Fruit fly (Drosophila melanogaster) whole organism, prepupa: Measurements from ENCODE around the gene Gapvd1.
A peak's percentile ranks its signal among the peaks of the same experiment; 100 is the strongest.

Experiments
- Blimp-1 ChIP-seq: fragments of 200-800 bp; sonication (Bioruptor generic); optimal IDR thresholded peaks from 3 replicates; lab custom pipeline; 2017; ENCODE audit warnings: missing biosample characterization, missing genetic modification characterization, mild to moderate bottlenecking, moderate library complexity, missing genetic modification reagents
- CG10631 ChIP-seq: fragments of 200-800 bp; sonication (Bioruptor generic); optimal IDR thresholded peaks from 2 replicates; lab custom pipeline; 2016; ENCODE audit warnings: missing biosample characterization, missing genetic modification characterization
- CG10669 ChIP-seq: fragments of 200-800 bp; sonication (Bioruptor generic); optimal IDR thresholded peaks from 3 replicates; lab custom pipeline; 2018; ENCODE audit warnings: missing biosample characterization, mild to moderate bottlenecking, missing genetic modification characterization, moderate library complexity
- CG11294 ChIP-seq: fragments of 200-800 bp; sonication (Bioruptor generic); IDR thresholded peaks from 2 replicates; pipeline ENCODE4 v1.3.6; 2022; ENCODE audit warnings: missing biosample characterization, missing genetic modification characterization
- CG11762 ChIP-seq: fragments of 200-800 bp; sonication (Bioruptor generic); optimal IDR thresholded peaks from 3 replicates; lab custom pipeline; 2016; ENCODE audit warnings: missing biosample characterization, missing genetic modification characterization; ENCODE audit not compliant: insufficient read depth
- CG15336 ChIP-seq: fragments of 200-800 bp; sonication (Bioruptor generic); IDR thresholded peaks from 2 replicates; pipeline ENCODE4 v1.3.6; 2022; ENCODE audit warnings: missing biosample characterization, missing genetic modification characterization
- CG1621 ChIP-seq: fragments of 200-800 bp; sonication (Bioruptor generic); optimal IDR thresholded peaks from 3 replicates; lab custom pipeline; 2018; ENCODE audit warnings: missing biosample characterization, mild to moderate bottlenecking, missing genetic modification characterization
- CG32006 ChIP-seq: fragments of 200-800 bp; sonication (Bioruptor generic); optimal IDR thresholded peaks from 3 replicates; lab custom pipeline; 2017; ENCODE audit warnings: missing biosample characterization, mild to moderate bottlenecking, missing genetic modification characterization
- CG3919 ChIP-seq: fragments of 200-800 bp; sonication (Bioruptor generic); optimal IDR thresholded peaks from 3 replicates; lab custom pipeline; 2016; ENCODE audit warnings: missing biosample characterization, missing genetic modification characterization
- CG4318 ChIP-seq: fragments of 200-800 bp; sonication (Bioruptor generic); optimal IDR thresholded peaks from 3 replicates; lab custom pipeline; 2017; ENCODE audit warnings: missing biosample characterization, mild to moderate bottlenecking, missing genetic modification characterization
- CG6163 ChIP-seq: fragments of 200-800 bp; sonication (Bioruptor generic); IDR thresholded peaks from 3 replicates; pipeline ENCODE4 v1.3.6; 2022; ENCODE audit warnings: missing biosample characterization, missing genetic modification characterization
- CG6276 ChIP-seq: fragments of 200-800 bp; sonication (Bioruptor generic); optimal IDR thresholded peaks from 2 replicates; lab custom pipeline; 2017; ENCODE audit warnings: missing biosample characterization, mild to moderate bottlenecking, missing genetic modification characterization
- CG6792 ChIP-seq: fragments of 200-800 bp; sonication (Bioruptor generic); optimal IDR thresholded peaks from 3 replicates; lab custom pipeline; 2016; ENCODE audit warnings: missing biosample characterization, missing genetic modification characterization
- CG6854 ChIP-seq: fragments of 200-800 bp; sonication (Bioruptor generic); optimal IDR thresholded peaks from 2 replicates; lab custom pipeline; 2017; ENCODE audit warnings: missing biosample characterization, mild to moderate bottlenecking, missing genetic modification characterization
- CG8632 ChIP-seq: fragments of 200-800 bp; sonication (Bioruptor generic); optimal IDR thresholded peaks from 3 replicates; lab custom pipeline; 2016; ENCODE audit warnings: missing biosample characterization, missing genetic modification characterization
- CG9139 ChIP-seq: fragments of 200-800 bp; sonication (Bioruptor generic); optimal IDR thresholded peaks from 3 replicates; lab custom pipeline; 2017; ENCODE audit warnings: missing biosample characterization, mild to moderate bottlenecking, missing genetic modification characterization
- Eip75B ChIP-seq: fragments of 200-800 bp; sonication (Bioruptor generic); optimal IDR thresholded peaks from 3 replicates; lab custom pipeline; 2016; ENCODE audit warnings: missing biosample characterization, missing genetic modification characterization
- Eip93F ChIP-seq: fragments of 200-800 bp; sonication (Bioruptor generic); optimal IDR thresholded peaks from 2 replicates; lab custom pipeline; 2016; ENCODE audit warnings: missing biosample characterization, mild to moderate bottlenecking, missing genetic modification characterization
- Ets21C ChIP-seq: fragments of 200-800 bp; sonication (Bioruptor generic); optimal IDR thresholded peaks from 3 replicates; lab custom pipeline; 2016; ENCODE audit warnings: missing biosample characterization, missing genetic modification characterization
- Ets96B ChIP-seq: fragments of 200-800 bp; optimal IDR thresholded peaks from 2 replicates; lab custom pipeline; 2019; ENCODE audit warnings: missing biosample characterization, mild to moderate bottlenecking, missing genetic modification characterization, moderate library complexity
- Hr39 ChIP-seq: fragments of 200-800 bp; sonication (Bioruptor generic); optimal IDR thresholded peaks from 2 replicates; lab custom pipeline; 2016; ENCODE audit warnings: missing biosample characterization, missing genetic modification characterization
- Hr4 ChIP-seq: fragments of 200-800 bp; sonication (Bioruptor generic); optimal IDR thresholded peaks from 3 replicates; lab custom pipeline; 2016; ENCODE audit warnings: missing biosample characterization, missing genetic modification characterization
- Lpt ChIP-seq: fragments of 200-800 bp; sonication (Bioruptor generic); optimal IDR thresholded peaks from 3 replicates; lab custom pipeline; 2016; ENCODE audit warnings: missing biosample characterization, missing genetic modification characterization
- Met ChIP-seq: fragments of 200-800 bp; sonication (Bioruptor generic); optimal IDR thresholded peaks from 3 replicates; lab custom pipeline; 2016; ENCODE audit warnings: missing biosample characterization, missing genetic modification characterization
- OdsH ChIP-seq: fragments of 200-800 bp; sonication (Bioruptor generic); optimal IDR thresholded peaks from 3 replicates; lab custom pipeline; 2016; ENCODE audit warnings: missing biosample characterization, missing genetic modification characterization
- Smox ChIP-seq: fragments of 200-800 bp; sonication (Bioruptor generic); optimal IDR thresholded peaks from 3 replicates; lab custom pipeline; 2016; ENCODE audit warnings: missing biosample characterization, missing genetic modification characterization
- Sox102F ChIP-seq: fragments of 200-800 bp; sonication (Bioruptor generic); optimal IDR thresholded peaks from 2 replicates; lab custom pipeline; 2016; ENCODE audit warnings: missing biosample characterization, mild to moderate bottlenecking, missing genetic modification characterization
- Sox14 ChIP-seq: fragments of 200-800 bp; sonication (Bioruptor generic); optimal IDR thresholded peaks from 3 replicates; lab custom pipeline; 2016; ENCODE audit warnings: missing biosample characterization, missing genetic modification characterization
- Sox15 ChIP-seq: fragments of 200-800 bp; sonication (Bioruptor generic); optimal IDR thresholded peaks from 3 replicates; lab custom pipeline; 2016; ENCODE audit warnings: missing biosample characterization, missing genetic modification characterization
- achi ChIP-seq: fragments of 200-800 bp; sonication (Bioruptor generic); optimal IDR thresholded peaks from 3 replicates; lab custom pipeline; 2016; ENCODE audit warnings: missing biosample characterization, missing genetic modification characterization
- acj6 ChIP-seq: fragments of 200-800 bp; sonication (Bioruptor generic); optimal IDR thresholded peaks from 3 replicates; lab custom pipeline; 2016; ENCODE audit warnings: missing biosample characterization, missing genetic modification characterization
- cyc ChIP-seq: fragments of 200-800 bp; sonication (Bioruptor generic); optimal IDR thresholded peaks from 3 replicates; lab custom pipeline; 2016; ENCODE audit warnings: missing biosample characterization, missing genetic modification characterization
- dsx ChIP-seq: fragments of 200-800 bp; optimal IDR thresholded peaks from 3 replicates; lab custom pipeline; 2019; ENCODE audit warnings: missing biosample characterization, mild to moderate bottlenecking, missing genetic modification characterization, moderate library complexity; ENCODE audit not compliant: poor library complexity, severe bottlenecking
- eg ChIP-seq: fragments of 200-800 bp; sonication (Bioruptor generic); IDR thresholded peaks from 3 replicates; pipeline ENCODE4 v1.3.6; 2022; ENCODE audit warnings: missing biosample characterization, missing genetic modification characterization
- fd59A ChIP-seq: fragments of 200-800 bp; sonication (Bioruptor generic); optimal IDR thresholded peaks from 2 replicates; lab custom pipeline; 2017; ENCODE audit warnings: missing biosample characterization, mild to moderate bottlenecking, missing genetic modification characterization, missing genetic modification reagents
- fd85E ChIP-seq: fragments of 200-800 bp; sonication (Bioruptor generic); optimal IDR thresholded peaks from 3 replicates; lab custom pipeline; 2016; ENCODE audit warnings: missing biosample characterization, missing genetic modification characterization
- fkh ChIP-seq: fragments of 200-800 bp; sonication (Bioruptor generic); optimal IDR thresholded peaks from 3 replicates; lab custom pipeline; 2017; ENCODE audit warnings: missing biosample characterization, mild to moderate bottlenecking, missing genetic modification characterization, moderate library complexity
- lz ChIP-seq: fragments of 200-800 bp; sonication (Bioruptor generic); optimal IDR thresholded peaks from 3 replicates; lab custom pipeline; 2016; ENCODE audit warnings: missing biosample characterization, missing genetic modification characterization
- net ChIP-seq: fragments of 200-800 bp; sonication (Bioruptor generic); optimal IDR thresholded peaks from 3 replicates; lab custom pipeline; 2016; ENCODE audit warnings: missing biosample characterization, missing genetic modification characterization
- pdm3 ChIP-seq: fragments of 200-800 bp; sonication (Bioruptor generic); optimal IDR thresholded peaks from 3 replicates; lab custom pipeline; 2016; ENCODE audit warnings: missing biosample characterization, missing genetic modification characterization
- ss ChIP-seq, 2 experiments: fragments of 200-800 bp; sonication (Bioruptor generic); optimal IDR thresholded peaks; 2 replicates in 1 of 2; 3 replicates in 1 of 2; lab custom pipeline; 2017 to 2018; ENCODE audit warnings: mild to moderate bottlenecking in 2 of 2, missing biosample characterization in 2 of 2, missing genetic modification characterization in 2 of 2, moderate library complexity in 1 of 2
- svp ChIP-seq: fragments of 200-800 bp; sonication (Bioruptor generic); peaks from one replicate; lab custom pipeline; 2016; ENCODE audit warnings: missing biosample characterization, missing genetic modification characterization
- vri ChIP-seq: fragments of 200-800 bp; sonication (Bioruptor generic); optimal IDR thresholded peaks from 3 replicates; lab custom pipeline; 2016; ENCODE audit warnings: missing biosample characterization, mild to moderate bottlenecking, missing genetic modification characterization

The Gapvd1 gene

DNA sequence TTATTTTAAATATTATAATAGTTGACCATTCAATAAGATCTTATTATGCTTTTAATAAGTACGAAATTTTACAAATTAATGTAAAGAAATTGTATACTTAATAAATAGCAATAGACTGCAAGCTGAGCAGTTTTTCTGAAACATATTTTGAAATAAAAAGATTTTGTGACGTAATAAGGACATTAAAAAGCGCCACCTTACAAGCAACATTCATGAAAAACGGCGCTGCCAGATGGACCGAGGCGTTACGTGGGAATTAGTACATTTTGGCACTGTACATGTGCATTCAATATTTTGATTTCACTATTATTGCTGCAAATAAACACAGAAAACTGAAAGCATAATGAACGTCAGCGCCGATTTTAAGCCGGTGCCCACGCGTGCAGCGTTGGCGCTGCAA, 23.6 kb downstream of the Gapvd1 start, which contains the start of gene CG1738:
Gene CG1738, plus strand, starts transcription at position 221 of the 400 bp plus-strand sequence.
- TF ChIP-seq vri (GFP tag; lab: Kevin White, UChicago) (peak; percentile 21), cyc (GFP tag; lab: Kevin White, UChicago) (peak; percentile 6), ss (GFP tag; optimal IDR thresholded peaks at IDR 0.05; lab: Kevin White, UChicago) (no peak), CG10669 (GFP tag; lab: Kevin White, UChicago) (no peak), Ets21C (GFP tag; lab: Kevin White, UChicago) (no peak), Smox (GFP tag; lab: Kevin White, UChicago) (peak; percentile 5), fd59A (GFP tag; lab: Kevin White, UChicago) (no peak), CG11762 (GFP tag; lab: Kevin White, UChicago) (no peak)

DNA sequence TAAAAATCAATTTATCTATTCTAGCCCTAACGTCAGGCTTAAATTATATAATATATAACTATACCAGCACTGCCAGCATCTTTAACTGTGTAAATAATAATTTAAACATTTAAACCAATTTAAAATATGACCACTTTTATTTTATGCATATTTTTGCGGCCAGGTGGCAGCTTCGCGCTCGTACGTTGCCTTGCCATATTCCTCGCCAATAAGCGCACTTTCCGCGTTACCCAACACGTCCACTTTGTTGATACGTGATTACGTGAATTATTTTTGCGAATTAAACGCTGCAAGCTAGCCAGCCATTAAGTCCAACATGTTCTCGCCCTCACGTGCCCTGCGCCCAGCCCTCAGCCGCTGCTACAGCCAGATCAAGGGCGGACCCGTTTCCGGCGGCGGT, 24.6 kb downstream of the Gapvd1 start, which contains the start of gene NdufV3:
Gene NdufV3, plus strand, starts transcription at position 219 of the 400 bp plus-strand sequence.
- TF ChIP-seq Sox14 (peak; percentile 6), Sox15 (GFP tag; lab: Kevin White, UChicago) (no peak), Smox (GFP tag; lab: Kevin White, UChicago) (no peak), Met (GFP tag; lab: Kevin White, UChicago) (no peak), Eip93F (GFP tag; lab: Kevin White, UChicago) (no peak), lz (GFP tag; lab: Kevin White, UChicago) (peak; percentile 22), svp (GFP tag; lab: Kevin White, UChicago) (peak; percentile 50), CG11294 (GFP tag; lab: Robert Waterston, UW) (no peak), CG11762 (GFP tag; lab: Kevin White, UChicago) (no peak), CG6276 (GFP tag; lab: Kevin White, UChicago) (no peak), Hr4 (no peak), CG3919 (GFP tag; lab: Kevin White, UChicago) (peak; percentile 12), pdm3 (GFP tag; lab: Kevin White, UChicago) (peak; percentile 8), CG1621 (no peak), CG10669 (GFP tag; lab: Kevin White, UChicago) (no peak), CG4318 (GFP tag; lab: Kevin White, UChicago) (no peak), ss (GFP tag; optimal IDR thresholded peaks at IDR 0.05; lab: Kevin White, UChicago) (no peak), CG6163 (peak; percentile 17; the same call in 1 of the 3 replicates), CG9139 (GFP tag; lab: Kevin White, UChicago) (no peak), cyc (GFP tag; lab: Kevin White, UChicago) (peak; percentile 1), dsx (GFP tag; lab: Kevin White, UChicago) (no peak), Sox102F (GFP tag; lab: Kevin White, UChicago) (no peak), Hr39 (GFP tag; lab: Kevin White, UChicago) (no peak), CG15336 (no peak), fd59A (GFP tag; lab: Kevin White, UChicago) (no peak), Eip75B (no peak), CG6854 (GFP tag; lab: Kevin White, UChicago) (no peak), fkh (peak; percentile 9), CG10631 (GFP tag; lab: Kevin White, UChicago) (no peak), CG6792 (GFP tag; lab: Kevin White, UChicago) (no peak)
- TF ChIP-seq, all 60 proteins: peak for 8

DNA sequence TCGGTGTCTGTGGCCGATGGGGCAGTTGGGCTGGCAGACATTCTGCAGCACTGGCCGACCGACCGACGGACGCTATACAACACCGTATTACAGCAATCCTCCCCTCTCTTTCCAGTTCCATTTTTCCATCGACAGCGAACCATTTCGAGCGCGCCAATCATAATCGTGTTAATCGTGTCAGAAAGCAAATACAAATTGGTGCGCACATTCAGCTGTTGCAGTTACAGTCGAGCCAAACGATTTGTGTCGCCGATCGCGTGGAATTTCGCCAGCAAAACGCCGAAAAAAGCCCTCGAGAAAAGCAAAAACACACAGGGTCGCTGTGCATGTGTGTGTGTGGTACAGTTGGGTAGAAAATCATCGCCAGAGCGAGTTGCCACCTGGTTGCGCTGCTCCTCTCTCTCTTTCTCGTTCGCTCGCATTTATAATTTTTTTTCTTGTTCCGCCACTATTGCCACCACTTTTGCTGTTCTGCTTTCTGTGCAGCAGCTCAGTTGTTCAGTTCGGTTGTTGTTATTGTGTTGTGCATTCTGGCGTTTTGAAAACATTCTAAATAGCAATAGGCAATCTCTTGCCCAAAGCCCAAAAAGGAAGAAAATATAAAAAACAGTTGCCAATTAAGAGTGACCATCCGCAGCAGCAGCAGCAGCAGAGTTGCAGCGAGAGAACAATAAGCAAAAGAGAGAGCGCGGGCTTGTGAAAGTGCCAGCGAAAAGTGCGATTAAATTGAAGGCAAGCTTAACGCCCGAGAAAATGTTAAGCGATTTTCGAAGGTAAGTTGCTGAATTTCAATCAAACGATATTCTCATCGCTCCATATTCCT, 25.5 kb downstream of the Gapvd1 start, which contains the start of gene CG1737:
Gene CG1737, plus strand, starts transcription at position 104 of the 823 bp plus-strand sequence.
- TF ChIP-seq net (GFP tag; lab: Kevin White, UChicago) = no peak
- no peak for TF ChIP-seq eg
- TF ChIP-seq CG6276 (GFP tag; lab: Kevin White, UChicago) = no peak
- TF ChIP-seq Eip75B = no peak
- TF ChIP-seq achi (GFP tag; lab: Kevin White, UChicago) = no peak
- TF ChIP-seq acj6 (GFP tag; lab: Kevin White, UChicago) = no peak
- peak; percentile 17 for TF ChIP-seq vri (GFP tag; lab: Kevin White, UChicago)
- TF ChIP-seq Blimp-1 (GFP tag; lab: Kevin White, UChicago) = no peak
- TF ChIP-seq fd85E (GFP tag; lab: Kevin White, UChicago) = no peak
- peak; percentile 10 for TF ChIP-seq CG6792 (GFP tag; lab: Kevin White, UChicago)
- peak; percentile 35 for TF ChIP-seq CG6854 (GFP tag; lab: Kevin White, UChicago)
- TF ChIP-seq CG32006 (GFP tag; lab: Kevin White, UChicago) = no peak
- no peak for TF ChIP-seq Ets96B (tag; lab: Kevin White, UChicago)
- no peak for TF ChIP-seq Lpt
- TF ChIP-seq OdsH (GFP tag; lab: Kevin White, UChicago) = peak; percentile 7
- no peak for TF ChIP-seq CG9139 (GFP tag; lab: Kevin White, UChicago)
- no peak for TF ChIP-seq Sox102F (GFP tag; lab: Kevin White, UChicago)
- no peak for TF ChIP-seq CG1621
- TF ChIP-seq lz (GFP tag; lab: Kevin White, UChicago) = no peak
- TF ChIP-seq Met (GFP tag; lab: Kevin White, UChicago) = no peak
- no peak for TF ChIP-seq Ets21C (GFP tag; lab: Kevin White, UChicago)
- TF ChIP-seq CG10669 (GFP tag; lab: Kevin White, UChicago) = no peak
- no peak for TF ChIP-seq Sox15 (GFP tag; lab: Kevin White, UChicago)
- TF ChIP-seq fkh = no peak
- no peak for TF ChIP-seq CG8632 (GFP tag; lab: Kevin White, UChicago)
